Worm (Caenorhabditis elegans) whole organism, dauer: Measurements from ENCODE around the gene zip-6.
"Not testable (repeated sequence)": the region's sequence is repeated elsewhere in the genome, so short reads cannot be mapped to it uniquely, and the experiment has no call there.

ENCODE experiments used
- unc-62 ChIP-seq: sonication (generic microtip); optimal IDR thresholded peaks from 2 replicates; lab custom pipeline; 2017; ENCODE audit warnings: missing biosample characterization, missing genetic modification reagents, missing genetic modification characterization

Gene zip-6

ce11 chrIV:11218037-11218436 is at the start of gene zip-6:
Gene zip-6 (minus strand): TSS chrIV:11218137.
- TF ChIP-seq unc-62, result no peak

ce11 chrIV:11266090-11266489 is 48.2 kb upstream of the zip-6 start, which contains the start of gene col-127:
Gene col-127 (minus strand): TSS chrIV:11266190.
- no peak for TF ChIP-seq unc-62

- not testable (repeated sequence) for TF ChIP-seq unc-62
Observed at ce11 chrIV:11263101-11263500, 45.2 kb upstream of the zip-6 start, which contains the start of gene col-126. Gene col-126 (plus strand): TSS chrIV:11263401.

ce11 chrIV:11261535-11261934 is 43.6 kb upstream of the zip-6 start, which contains the start of gene F54D1.1:
Gene F54D1.1 (plus strand): TSS chrIV:11261835.
- no peak for TF ChIP-seq unc-62

- TF ChIP-seq unc-62, result no peak
Observed at ce11 chrIV:11260544-11261227, 42.7 kb upstream of the zip-6 start, which contains the start of gene C05C12.5. Gene C05C12.5 (minus strand): TSS chrIV:11261185.

- TF ChIP-seq unc-62, result no peak
Observed at ce11 chrIV:11259485-11259972, 41.6 kb upstream of the zip-6 start, which contains the start of gene gtl-1. Gene gtl-1 (minus strand): TSS chrIV:11259535.

ce11 chrIV:11257476-11257875 is 39.5 kb upstream of the zip-6 start:
- no peak for TF ChIP-seq unc-62

- TF ChIP-seq unc-62, result not testable (repeated sequence)
Observed at ce11 chrIV:11253689-11254088, 35.8 kb upstream of the zip-6 start, which contains the start of gene C05C12.1. Gene C05C12.1 (plus strand): TSS chrIV:11253989.

- TF ChIP-seq unc-62, result no peak
Observed at ce11 chrIV:11248031-11248631, 30.2 kb upstream of the zip-6 start, which contains the start of gene C05C12.4. Gene C05C12.4 (minus strand): TSS chrIV:11248081.

ce11 chrIV:11247434-11247833 is 29.5 kb upstream of the zip-6 start:
- no peak for TF ChIP-seq unc-62

- no peak for TF ChIP-seq unc-62
Observed at ce11 chrIV:11241368-11241767, 23.4 kb upstream of the zip-6 start, which contains the start of gene C05C12.6. Gene C05C12.6 (minus strand): TSS chrIV:11241468.

- TF ChIP-seq unc-62, result no peak
Observed at ce11 chrIV:11235755-11236154, 17.8 kb upstream of the zip-6 start.

- TF ChIP-seq unc-62, result no peak
Observed at ce11 chrIV:11231376-11231775, 13.4 kb upstream of the zip-6 start.

- no peak for TF ChIP-seq unc-62
Observed at ce11 chrIV:11230069-11230468, 12.1 kb upstream of the zip-6 start, which contains the start of gene best-7. Gene best-7 (minus strand): TSS chrIV:11230307.

ce11 chrIV:11229013-11229412 is 11.1 kb upstream of the zip-6 start:
- no peak for TF ChIP-seq unc-62

ce11 chrIV:11226545-11226944 is 8.6 kb upstream of the zip-6 start:
- no peak for TF ChIP-seq unc-62

ce11 chrIV:11225206-11225605 is 7.3 kb upstream of the zip-6 start, which contains the start of gene col-125:
Gene col-125 (plus strand): TSS chrIV:11225506.
- TF ChIP-seq unc-62, result no peak
